Worm (Caenorhabditis elegans): ENCODE results near the gene T14B4.20.

DNA sequence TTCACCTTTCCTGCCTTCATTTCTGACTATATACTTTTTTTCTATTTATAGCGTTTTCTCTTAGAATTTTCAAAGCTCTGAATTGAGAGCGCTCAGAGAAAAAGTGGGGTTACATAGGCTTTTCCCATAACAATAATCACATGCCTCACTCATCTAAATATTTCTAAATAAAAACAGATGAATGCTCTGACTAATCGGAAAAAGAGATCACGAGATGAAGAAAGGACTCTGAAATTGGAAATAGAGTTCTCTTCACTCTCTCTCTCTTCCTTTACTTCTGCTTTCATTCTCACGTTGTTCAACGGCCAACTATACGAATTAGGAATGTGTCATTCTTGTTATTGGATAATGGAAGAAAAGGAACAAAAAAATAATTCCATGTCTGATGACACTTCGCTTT is 27.6 kb upstream of the T14B4.20 start:
- TF ChIP-seq scrt-1 (GFP tag; IDR thresholded peaks at IDR 0.05), result no peak
- no peak for TF ChIP-seq sea-1 (GFP tag; conservative IDR thresholded peaks at IDR 0.05)
- no peak for TF ChIP-seq flt-1 (GFP tag; IDR thresholded peaks at IDR 0.05)
- no peak for TF ChIP-seq hmg-4 (GFP tag; optimal IDR thresholded peaks at IDR 0.05)
- no peak for TF ChIP-seq ceh-13 (GFP tag; optimal IDR thresholded peaks at IDR 0.05)
- TF ChIP-seq pes-1 (GFP tag; IDR thresholded peaks at IDR 0.05), result no peak
- no peak for TF ChIP-seq ama-1 (optimal IDR thresholded peaks at IDR 0.05)
- no peak for TF ChIP-seq ets-7 (tag; optimal IDR thresholded peaks at IDR 0.05)

All from whole organism, early embryonic.